Worm (Caenorhabditis elegans) whole organism, early embryonic: ENCODE measurements around the gene let-60.

Experiments
- B0310.2 ChIP-seq: sonication (generic microtip); optimal IDR thresholded peaks from 2 replicates; lab custom pipeline; 2016; ENCODE audit warnings: mild to moderate bottlenecking, missing genetic modification characterization, missing compliant biosample characterization
- ama-1 ChIP-seq: fragments of 150-350 bp; optimal IDR thresholded peaks from 2 replicates; lab custom pipeline; 2014
- hnd-1 ChIP-seq: sonication (generic microtip); optimal IDR thresholded peaks from 2 replicates; lab custom pipeline; 2016; ENCODE audit warnings: missing genetic modification characterization, missing compliant biosample characterization
- scrt-1 ChIP-seq: fragments of 200-800 bp; sonication (Bioruptor generic); IDR thresholded peaks from 2 replicates; pipeline ENCODE4 v1.3.6; 2022; ENCODE audit warnings: missing genetic modification characterization, missing compliant biosample characterization
- sea-1 ChIP-seq: fragments of 200-800 bp; sonication (Bioruptor generic); conservative IDR thresholded peaks from 2 replicates; pipeline ENCODE4 v1.3.6; 2022; ENCODE audit warnings: missing genetic modification characterization, missing compliant biosample characterization
- tbx-37 ChIP-seq: fragments of 200-800 bp; sonication (Bioruptor generic); conservative IDR thresholded peaks from 2 replicates; pipeline ENCODE4 v1.3.6; 2022; ENCODE audit warnings: missing genetic modification reagents, missing genetic modification characterization, missing compliant biosample characterization

ce11 chrIV:11668001-11668400, 22.9 kb downstream of the let-60 start, which contains the start of gene atg-4.2:
- no peak for TF ChIP-seq hnd-1
- TF ChIP-seq scrt-1, result no peak
- no peak for TF ChIP-seq ama-1 (lab: Kevin White, UChicago)
- TF ChIP-seq B0310.2 (tag; lab: Kevin White, UChicago), result no peak
- TF ChIP-seq sea-1, result no peak
- no peak for TF ChIP-seq tbx-37 (GFP tag; lab: Robert Waterston, UW)
